Fruit fly (Drosophila melanogaster) whole organism, embryonic: ENCODE results near the gene MICU3.

Experiments used
- CG1024 ChIP-seq: fragments of 200-800 bp; sonication (Bioruptor generic); IDR thresholded peaks from 2 replicates; pipeline ENCODE4 v1.3.6; 2022; ENCODE audit warnings: missing biosample characterization, missing genetic modification characterization
- CG11093 ChIP-seq: fragments of 200-800 bp; sonication (Bioruptor generic); IDR thresholded peaks from 3 replicates; pipeline ENCODE4 v1.3.6; 2022; ENCODE audit warnings: missing biosample characterization, missing genetic modification characterization
- CG11398 ChIP-seq: fragments of 200-800 bp; sonication (Bioruptor generic); optimal IDR thresholded peaks from 2 replicates; lab custom pipeline; 2016; ENCODE audit warnings: missing biosample characterization, missing genetic modification characterization
- CG1233 ChIP-seq: fragments of 200-800 bp; sonication (Bioruptor generic); optimal IDR thresholded peaks from 4 replicates; lab custom pipeline; 2018; ENCODE audit warnings: missing biosample characterization, mild to moderate bottlenecking, missing genetic modification characterization
- CG17359 ChIP-seq: fragments of 200-800 bp; sonication (Bioruptor generic); optimal IDR thresholded peaks from 3 replicates; lab custom pipeline; 2018; ENCODE audit warnings: missing biosample characterization, mild to moderate bottlenecking, missing genetic modification characterization, moderate library complexity
- CG17385 ChIP-seq: fragments of 200-800 bp; sonication (Bioruptor generic); optimal IDR thresholded peaks from 3 replicates; lab custom pipeline; 2018; ENCODE audit warnings: missing biosample characterization, mild to moderate bottlenecking, missing genetic modification characterization
- CG18262 ChIP-seq: fragments of 200-800 bp; optimal IDR thresholded peaks from 3 replicates; lab custom pipeline; 2019; ENCODE audit warnings: missing biosample characterization, mild to moderate bottlenecking, missing genetic modification characterization, moderate library complexity
- CG1832 ChIP-seq: fragments of 200-800 bp; sonication (Bioruptor generic); optimal IDR thresholded peaks from 2 replicates; lab custom pipeline; 2017; ENCODE audit warnings: missing biosample characterization, mild to moderate bottlenecking, missing genetic modification characterization, inconsistent platforms
- CG18619 ChIP-seq: fragments of 200-800 bp; sonication (Bioruptor generic); optimal IDR thresholded peaks from 3 replicates; lab custom pipeline; 2017; ENCODE audit warnings: missing biosample characterization, mild to moderate bottlenecking, missing genetic modification characterization
- CG2120 ChIP-seq: fragments of 200-800 bp; sonication (Bioruptor generic); optimal IDR thresholded peaks from 3 replicates; lab custom pipeline; 2016; ENCODE audit warnings: missing biosample characterization, missing genetic modification characterization
- CG31388 ChIP-seq: fragments of 200-800 bp; sonication (Bioruptor generic); optimal IDR thresholded peaks from 2 replicates; lab custom pipeline; 2016; ENCODE audit warnings: missing biosample characterization, missing genetic modification characterization
- CG3838 ChIP-seq: fragments of 200-800 bp; sonication (Bioruptor generic); optimal IDR thresholded peaks from 3 replicates; lab custom pipeline; 2016; ENCODE audit warnings: missing biosample characterization, missing genetic modification characterization
- CG4282 ChIP-seq: fragments of 200-800 bp; sonication (Bioruptor generic); optimal IDR thresholded peaks from 2 replicates; lab custom pipeline; 2016; ENCODE audit warnings: missing biosample characterization, missing genetic modification characterization
- CG43689 ChIP-seq: fragments of 200-800 bp; sonication (Bioruptor generic); IDR thresholded peaks from 2 replicates; pipeline ENCODE4 v1.3.6; 2022; ENCODE audit warnings: missing biosample characterization, missing genetic modification characterization
- CG4854 ChIP-seq: fragments of 200-800 bp; sonication (Bioruptor generic); optimal IDR thresholded peaks from 2 replicates; lab custom pipeline; 2016; ENCODE audit warnings: missing biosample characterization, missing genetic modification characterization, inconsistent platforms
- CG5953 ChIP-seq: fragments of 200-800 bp; sonication (Bioruptor generic); IDR thresholded peaks from 2 replicates; pipeline ENCODE4 v1.3.6; 2022; ENCODE audit warnings: missing biosample characterization, missing genetic modification characterization
- CG7839 ChIP-seq: fragments of 200-800 bp; sonication (Bioruptor generic); optimal IDR thresholded peaks from 3 replicates; lab custom pipeline; 2018; ENCODE audit warnings: missing biosample characterization, mild to moderate bottlenecking, missing genetic modification characterization, moderate library complexity
- CG8359 ChIP-seq: fragments of 200-800 bp; sonication (Bioruptor generic); optimal IDR thresholded peaks from 2 replicates; lab custom pipeline; 2017; ENCODE audit warnings: missing biosample characterization, mild to moderate bottlenecking, missing genetic modification characterization, borderline replicate concordance
- CG8478 ChIP-seq: fragments of >200 bp; optimal IDR thresholded peaks from 2 replicates; lab custom pipeline; 2018
- Chrac-16 ChIP-seq: fragments of 200-800 bp; sonication (Bioruptor generic); optimal IDR thresholded peaks from 3 replicates; lab custom pipeline; 2016; ENCODE audit warnings: missing biosample characterization, missing genetic modification characterization
- Dek ChIP-seq: fragments of 200-800 bp; sonication (Bioruptor generic); optimal IDR thresholded peaks from 3 replicates; lab custom pipeline; 2019; ENCODE audit warnings: missing biosample characterization, mild to moderate bottlenecking, missing genetic modification characterization, moderate library complexity
- HLH54F ChIP-seq: fragments of 200-800 bp; sonication (Bioruptor generic); optimal IDR thresholded peaks from 3 replicates; lab custom pipeline; 2016; ENCODE audit warnings: missing biosample characterization, missing genetic modification characterization
- Hr3 ChIP-seq: fragments of 200-800 bp; sonication (Bioruptor generic); optimal IDR thresholded peaks from 3 replicates; lab custom pipeline; 2016; ENCODE audit warnings: missing biosample characterization, missing genetic modification characterization
- Mad ChIP-seq: fragments of 200-800 bp; sonication (Bioruptor generic); optimal IDR thresholded peaks from 2 replicates; lab custom pipeline; 2016; ENCODE audit warnings: missing biosample characterization, missing genetic modification characterization
- Nf-YA ChIP-seq: fragments of 200-800 bp; sonication (Bioruptor generic); IDR thresholded peaks from 2 replicates; pipeline ENCODE4 v1.3.6; 2022; ENCODE audit warnings: missing biosample characterization, missing genetic modification characterization
- NfI ChIP-seq: fragments of 200-800 bp; sonication (Bioruptor generic); optimal IDR thresholded peaks from 3 replicates; lab custom pipeline; 2018; ENCODE audit warnings: missing biosample characterization, mild to moderate bottlenecking, missing genetic modification characterization, moderate library complexity
- Oli ChIP-seq: fragments of 200-800 bp; sonication (Bioruptor generic); optimal IDR thresholded peaks from 2 replicates; lab custom pipeline; 2018; ENCODE audit warnings: missing biosample characterization, mild to moderate bottlenecking, missing genetic modification characterization, moderate library complexity
- Rfx ChIP-seq: fragments of 200-800 bp; sonication (Bioruptor generic); IDR thresholded peaks from 2 replicates; pipeline ENCODE4 v1.3.6; 2022; ENCODE audit warnings: missing biosample characterization, missing genetic modification characterization
- Rx ChIP-seq: fragments of 200-800 bp; sonication (Bioruptor generic); IDR thresholded peaks from 2 replicates; pipeline ENCODE4 v1.3.6; 2022; ENCODE audit warnings: missing biosample characterization, missing genetic modification characterization
- Tbp ChIP-seq: fragments of >200 bp; optimal IDR thresholded peaks from 2 replicates; lab custom pipeline; 2018; ENCODE audit warnings: missing biosample characterization, missing genetic modification characterization
- Trl ChIP-seq, 3 experiments: fragments of >200 bp in 2 of 3; fragments of 200-800 bp in 1 of 3; sonication (Bioruptor generic) in 1 of 3; optimal IDR thresholded peaks; 2 replicates in 1 of 3; 3 replicates in 2 of 3; lab custom pipeline; 2016 to 2017; ENCODE audit warnings: missing biosample characterization in 1 of 3, missing genetic modification characterization in 1 of 3
- bbx ChIP-seq: fragments of 200-800 bp; sonication (Bioruptor generic); IDR thresholded peaks from 2 replicates; pipeline ENCODE4 v1.3.6; 2022; ENCODE audit warnings: missing biosample characterization, missing genetic modification characterization; ENCODE audit not compliant: partially characterized antibody
- cg ChIP-seq: fragments of 200-800 bp; sonication (Bioruptor generic); optimal IDR thresholded peaks from 3 replicates; lab custom pipeline; 2019; ENCODE audit warnings: missing biosample characterization, mild to moderate bottlenecking, missing genetic modification characterization, moderate library complexity
- chif ChIP-seq, 2 experiments: fragments of 200-800 bp; sonication (Bioruptor generic); optimal IDR thresholded peaks; 3 replicates each; lab custom pipeline; 2016; ENCODE audit warnings: missing biosample characterization in 2 of 2, missing genetic modification characterization in 2 of 2
- dan ChIP-seq: fragments of 200-800 bp; sonication (Bioruptor generic); IDR thresholded peaks from 2 replicates; pipeline ENCODE4 v1.3.6; 2022; ENCODE audit warnings: missing biosample characterization, missing genetic modification characterization
- dysf ChIP-seq: fragments of 200-800 bp; sonication (Bioruptor generic); IDR thresholded peaks from 3 replicates; pipeline ENCODE4 v1.3.6; 2022; ENCODE audit warnings: missing biosample characterization, missing genetic modification characterization
- gcm ChIP-seq: fragments of 200-800 bp; sonication (Bioruptor generic); optimal IDR thresholded peaks from 2 replicates; lab custom pipeline; 2019; ENCODE audit warnings: missing biosample characterization, mild to moderate bottlenecking, missing genetic modification characterization, moderate library complexity
- hb ChIP-seq: fragments of 200-800 bp; sonication (Bioruptor generic); IDR thresholded peaks from 3 replicates; pipeline ENCODE4 v1.3.6; 2022; ENCODE audit warnings: missing biosample characterization, missing genetic modification characterization; ENCODE audit not compliant: partially characterized antibody
- ind ChIP-seq: fragments of 200-800 bp; sonication (Bioruptor generic); optimal IDR thresholded peaks from 3 replicates; lab custom pipeline; 2016; ENCODE audit warnings: missing biosample characterization, missing genetic modification characterization
- jigr1 ChIP-seq: fragments of 200-800 bp; sonication (Bioruptor generic); IDR thresholded peaks from 3 replicates; pipeline ENCODE4 v1.3.6; 2022; ENCODE audit warnings: missing biosample characterization, missing genetic modification characterization
- lab ChIP-seq: fragments of 200-800 bp; sonication (Bioruptor generic); optimal IDR thresholded peaks from 3 replicates; lab custom pipeline; 2017; ENCODE audit warnings: missing biosample characterization, missing genetic modification characterization, mild to moderate bottlenecking, moderate library complexity, missing genetic modification reagents
- lbe ChIP-seq: fragments of 200-800 bp; sonication (Bioruptor generic); optimal IDR thresholded peaks from 2 replicates; lab custom pipeline; 2016; ENCODE audit warnings: missing biosample characterization, mild to moderate bottlenecking, missing genetic modification characterization
- salm ChIP-seq: fragments of 200-800 bp; sonication (Bioruptor generic); optimal IDR thresholded peaks from 2 replicates; lab custom pipeline; 2018; ENCODE audit warnings: missing biosample characterization, mild to moderate bottlenecking, missing genetic modification characterization
- sens ChIP-seq: fragments of 200-800 bp; sonication (Bioruptor generic); peaks from one replicate; lab custom pipeline; 2016; ENCODE audit warnings: missing biosample characterization, missing genetic modification characterization
- tap ChIP-seq: fragments of 200-800 bp; optimal IDR thresholded peaks from 3 replicates; lab custom pipeline; 2019; ENCODE audit warnings: missing biosample characterization, mild to moderate bottlenecking, missing genetic modification characterization, moderate library complexity
- tll ChIP-seq, 2 experiments: fragments of 200-800 bp in 1 of 2; fragments of >200 bp in 1 of 2; sonication (Bioruptor generic) in 1 of 2; optimal IDR thresholded peaks; 2 replicates each; lab custom pipeline; 2017 to 2019; ENCODE audit warnings: missing biosample characterization in 2 of 2, missing genetic modification characterization in 2 of 2, mild to moderate bottlenecking in 1 of 2, moderate library complexity in 1 of 2
- ttk ChIP-seq: fragments of 200-800 bp; sonication (Bioruptor generic); IDR thresholded peaks from 2 replicates; pipeline ENCODE4 v2.1.2; 2022; ENCODE audit warnings: missing biosample characterization, missing genetic modification characterization
- tup ChIP-seq: fragments of 200-800 bp; sonication (Bioruptor generic); optimal IDR thresholded peaks from 2 replicates; lab custom pipeline; 2016; ENCODE audit warnings: missing biosample characterization, mild to moderate bottlenecking, missing genetic modification characterization, moderate library complexity
- twi ChIP-seq: fragments of 200-800 bp; optimal IDR thresholded peaks from 2 replicates; lab custom pipeline; 2019; ENCODE audit warnings: missing biosample characterization, mild to moderate bottlenecking, missing genetic modification characterization, moderate library complexity
- unpg ChIP-seq: fragments of 200-800 bp; sonication (Bioruptor generic); optimal IDR thresholded peaks from 3 replicates; lab custom pipeline; 2018; ENCODE audit warnings: missing biosample characterization, mild to moderate bottlenecking, missing genetic modification characterization, moderate library complexity
- usp ChIP-seq: fragments of >200 bp; optimal IDR thresholded peaks from 2 replicates; lab custom pipeline; 2017; ENCODE audit warnings: missing biosample characterization, missing genetic modification characterization

MICU3 gene

dm6 chr3R:19847591-19848256 is 613 bp downstream of the MICU3 start:
- no peak for TF ChIP-seq CG11398 (GFP tag; lab: Kevin White, UChicago)
- TF ChIP-seq dysf: no peak
- TF ChIP-seq CG8359 (GFP tag; lab: Kevin White, UChicago): no peak
- TF ChIP-seq dan (GFP tag; lab: Robert Waterston, UW): no peak
- TF ChIP-seq Dek (tag; lab: Kevin White, UChicago): peak; percentile 37
- TF ChIP-seq sens (GFP tag; lab: Kevin White, UChicago): peak; percentile 76
- peak; percentile 29; the same call in 1 of the 2 replicates for TF ChIP-seq Rfx (GFP tag; lab: Robert Waterston, UW)
- no peak for TF ChIP-seq ttk
- no peak for TF ChIP-seq CG11093 (GFP tag; lab: Robert Waterston, UW)
- TF ChIP-seq usp (GFP tag; lab: Kevin White, UChicago): no peak
- TF ChIP-seq CG7839 (tag; lab: Kevin White, UChicago): no peak
- TF ChIP-seq tap (tag; lab: Kevin White, UChicago): no peak
- TF ChIP-seq CG4854: no peak
- TF ChIP-seq gcm (GFP tag; lab: Kevin White, UChicago): peak; percentile 55
- no peak for TF ChIP-seq HLH54F (GFP tag; lab: Kevin White, UChicago)
- TF ChIP-seq CG8478 (lab: Kevin White, UChicago): no peak
- TF ChIP-seq CG4282: no peak
- TF ChIP-seq cg (GFP tag; lab: Kevin White, UChicago): no peak
- peak; percentile 61 for TF ChIP-seq CG17385 (GFP tag; lab: Kevin White, UChicago)
- no peak for TF ChIP-seq Tbp (GFP tag; lab: Kevin White, UChicago)
- TF ChIP-seq hb (GFP tag; lab: Robert Waterston, UW): no peak
- no peak for TF ChIP-seq CG1233 (GFP tag; lab: Kevin White, UChicago)
- TF ChIP-seq Mad (GFP tag; lab: Kevin White, UChicago): no peak
- TF ChIP-seq Trl (optimal IDR thresholded peaks at IDR 0.05; lab: Kevin White, UChicago): no peak
- TF ChIP-seq Trl (GFP tag; optimal IDR thresholded peaks at IDR 0.05; lab: Kevin White, UChicago): no peak
- TF ChIP-seq CG5953: no peak
- TF ChIP-seq Chrac-16 (GFP tag; lab: Kevin White, UChicago): no peak
- TF ChIP-seq Hr3 (GFP tag; lab: Kevin White, UChicago): no peak
- TF ChIP-seq ind (GFP tag; lab: Kevin White, UChicago): no peak
- no peak for TF ChIP-seq bbx (GFP tag; lab: Robert Waterston, UW)
- TF ChIP-seq CG18619 (GFP tag; lab: Kevin White, UChicago): peak; percentile 4
- no peak for TF ChIP-seq chif (GFP tag; optimal IDR thresholded peaks at IDR 0.05; lab: Kevin White, UChicago)
- TF ChIP-seq Nf-YA: peak; percentile 42
- peak; percentile 53 for TF ChIP-seq unpg (GFP tag; lab: Kevin White, UChicago)
- TF ChIP-seq lbe (GFP tag; lab: Kevin White, UChicago): no peak
- no peak for TF ChIP-seq CG1832 (GFP tag; lab: Kevin White, UChicago)
- TF ChIP-seq CG43689 (GFP tag; lab: Robert Waterston, UW): no peak
- TF ChIP-seq NfI (GFP tag; lab: Kevin White, UChicago): no peak
- TF ChIP-seq Oli (tag; lab: Kevin White, UChicago): no peak
- no peak for TF ChIP-seq CG1024
- TF ChIP-seq Rx: no peak
- TF ChIP-seq CG2120 (GFP tag; lab: Kevin White, UChicago): no peak
- peak; percentile 67 for TF ChIP-seq salm (tag; lab: Kevin White, UChicago)
- TF ChIP-seq CG3838 (GFP tag; lab: Kevin White, UChicago): no peak
- TF ChIP-seq CG31388 (GFP tag; lab: Kevin White, UChicago): no peak
- no peak for TF ChIP-seq tll (GFP tag; optimal IDR thresholded peaks at IDR 0.05; lab: Kevin White, UChicago)
- peak; percentile 18 for TF ChIP-seq twi
- TF ChIP-seq jigr1: no peak
- no peak for TF ChIP-seq tup (GFP tag; lab: Kevin White, UChicago)
- TF ChIP-seq CG17359 (tag; lab: Kevin White, UChicago): no peak
- TF ChIP-seq CG18262: no peak
- TF ChIP-seq lab (GFP tag; lab: Kevin White, UChicago): no peak
